Fruit fly (Drosophila melanogaster) Kc167 (cell line): Measurements from ENCODE around the gene Hex-t1.

Source experiments
- Myc ChIP-seq: fragments of >200 bp; optimal IDR thresholded peaks from 2 replicates; lab custom pipeline; 2017; ENCODE audit warnings: missing external identifiers
- Sin3A ChIP-seq: fragments of >200 bp; optimal IDR thresholded peaks from 2 replicates; lab custom pipeline; 2018; ENCODE audit warnings: missing external identifiers
- h ChIP-seq: fragments of >200 bp; optimal IDR thresholded peaks from 3 replicates; lab custom pipeline; 2018; ENCODE audit warnings: missing external identifiers
- insv ChIP-seq: fragments of >200 bp; optimal IDR thresholded peaks from 3 replicates; lab custom pipeline; 2018; ENCODE audit warnings: missing external identifiers
- psq ChIP-seq: fragments of >200 bp; optimal IDR thresholded peaks from 2 replicates; lab custom pipeline; 2017; ENCODE audit warnings: missing external identifiers
- ttk ChIP-seq: sonication (Bioruptor generic); optimal IDR thresholded peaks from 2 replicates; lab custom pipeline; 2017; ENCODE audit warnings: missing external identifiers

Gene Hex-t1

dm6 chr3R:26494247-26494646, 45.4 kb downstream of the Hex-t1 start:
- no peak for TF ChIP-seq Sin3A (lab: Kevin White, UChicago)
- TF ChIP-seq insv (lab: Kevin White, UChicago): no peak
- no peak for TF ChIP-seq h (lab: Kevin White, UChicago)
- no peak for TF ChIP-seq psq
- TF ChIP-seq Myc (lab: Kevin White, UChicago): no peak
- no peak for TF ChIP-seq ttk

dm6 chr3R:26496356-26496755, 47.5 kb downstream of the Hex-t1 start:
- TF ChIP-seq Myc (lab: Kevin White, UChicago) (no peak), ttk (no peak), insv (lab: Kevin White, UChicago) (no peak), Sin3A (lab: Kevin White, UChicago) (no peak), psq (no peak), h (lab: Kevin White, UChicago) (no peak)

DNA sequence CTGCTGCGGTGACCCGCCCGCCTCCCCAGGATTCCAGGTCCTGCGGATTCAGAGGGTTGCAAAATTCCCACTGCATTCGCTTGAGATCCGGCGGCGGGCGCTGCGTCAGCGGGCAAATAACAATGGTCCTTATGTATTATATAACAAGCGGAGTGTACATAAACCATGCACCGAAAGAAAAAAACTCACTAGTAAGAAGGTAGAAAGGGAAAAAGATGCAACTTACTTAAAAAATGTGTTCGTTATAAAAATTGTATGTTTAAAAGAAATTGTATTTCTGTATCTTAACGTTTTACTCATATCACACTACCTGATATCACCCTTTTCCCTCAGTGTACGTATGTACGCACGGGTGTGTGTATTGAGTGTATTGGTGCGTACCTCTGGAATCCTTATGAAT, 50.3 kb downstream of the Hex-t1 start:
- TF ChIP-seq ttk (no peak), h (lab: Kevin White, UChicago) (no peak), insv (lab: Kevin White, UChicago) (no peak)
